Worm (Caenorhabditis elegans) whole organism, L4 larva: ENCODE results near the gene txt-2.
A peak's percentile ranks its signal among the peaks of the same experiment; 100 is the strongest.

Source experiments
- F44E2.7 ChIP-seq: fragments of 200-800 bp; sonication (Bioruptor generic); IDR thresholded peaks from 2 replicates; pipeline ENCODE4 v2.1.2; 2022; ENCODE audit warnings: missing genetic modification characterization, missing compliant biosample characterization
- ZK546.5 ChIP-seq, 2 experiments: sonication (generic microtip); optimal IDR thresholded peaks; 2 replicates each; lab custom pipeline; 2017; ENCODE audit warnings: missing biosample characterization in 2 of 2, missing genetic modification characterization in 2 of 2
- ama-1 ChIP-seq: fragments of 150-350 bp; optimal IDR thresholded peaks from 2 replicates; lab custom pipeline; 2014; ENCODE audit warnings: inconsistent platforms, mixed read lengths
- ceh-28 ChIP-seq: fragments of 150-350 bp; optimal IDR thresholded peaks from 2 replicates; lab custom pipeline; 2014; ENCODE audit warnings: missing biosample characterization, missing genetic modification reagents, missing genetic modification characterization
- ceh-32 ChIP-seq: sonication (generic microtip); optimal IDR thresholded peaks from 2 replicates; lab custom pipeline; 2016; ENCODE audit warnings: mild to moderate bottlenecking, missing genetic modification characterization, missing compliant biosample characterization; ENCODE audit not compliant: poor library complexity
- dpl-1 ChIP-seq: fragments of 150-350 bp; optimal IDR thresholded peaks from 2 replicates; lab custom pipeline; 2014; ENCODE audit warnings: missing biosample characterization, missing genetic modification reagents, missing genetic modification characterization
- fkh-10 ChIP-seq: fragments of 150-350 bp; optimal IDR thresholded peaks from 2 replicates; lab custom pipeline; 2014; ENCODE audit warnings: missing biosample characterization, missing genetic modification reagents, missing genetic modification characterization
- fos-1 ChIP-seq: fragments of 150-350 bp; optimal IDR thresholded peaks from 2 replicates; lab custom pipeline; 2014; ENCODE audit warnings: missing biosample characterization, missing genetic modification characterization
- lin-15B ChIP-seq: fragments of 150-350 bp; sonication (generic microtip); optimal IDR thresholded peaks from 3 replicates; lab custom pipeline; 2014; ENCODE audit warnings: missing biosample characterization, missing genetic modification characterization
- mep-1 ChIP-seq: fragments of 150-350 bp; sonication (generic microtip); optimal IDR thresholded peaks from 3 replicates; lab custom pipeline; 2014; ENCODE audit warnings: missing biosample characterization, missing genetic modification characterization
- nhr-11 ChIP-seq: fragments of 150-350 bp; optimal IDR thresholded peaks from 2 replicates; lab custom pipeline; 2014; ENCODE audit warnings: missing biosample characterization, missing genetic modification characterization
- unc-130 ChIP-seq: sonication (generic microtip); optimal IDR thresholded peaks from 2 replicates; lab custom pipeline; 2016; ENCODE audit warnings: missing genetic modification reagents, missing genetic modification characterization, missing compliant biosample characterization
- unc-62 ChIP-seq, 3 experiments: fragments of 150-350 bp in 1 of 3; sonication (generic microtip); optimal IDR thresholded peaks in 2 of 3; peaks in 1 of 3; 1 replicate in 1 of 3; 2 replicates in 2 of 3; lab custom pipeline; 2014 to 2017; ENCODE audit warnings: missing biosample characterization in 3 of 3, missing genetic modification characterization in 3 of 3, missing genetic modification reagents in 3 of 3, missing genotype in 1 of 3
- zfp-3 ChIP-seq: fragments of 200-800 bp; sonication (Bioruptor generic); conservative IDR thresholded peaks from 2 replicates; pipeline ENCODE4 v1.3.6; 2022; ENCODE audit warnings: missing genetic modification reagents, missing genetic modification characterization, missing compliant biosample characterization

- TF ChIP-seq lin-15B (tag; lab: Kevin White, UChicago) (no peak), ZK546.5 (tag; optimal IDR thresholded peaks at IDR 0.05; lab: Kevin White, UChicago) (no peak), ama-1 (lab: Kevin White, UChicago) (no peak), mep-1 (tag; lab: Kevin White, UChicago) (no peak), zfp-3 (GFP tag; lab: Robert Waterston, UW) (no peak), unc-130 (GFP tag; lab: Kevin White, UChicago) (no peak), F44E2.7 (GFP tag; lab: Robert Waterston, UW) (no peak), fkh-10 (no peak), nhr-11 (tag; lab: Kevin White, UChicago) (no peak), fos-1 (tag; lab: Kevin White, UChicago) (no peak), ceh-28 (tag; lab: Kevin White, UChicago) (no peak), unc-62 (GFP tag; optimal IDR thresholded peaks at IDR 0.05 in 1 of 2; lab: Kevin White, UChicago) (peak in 1 of 2 experiments; percentile 41), unc-62 (tag; optimal IDR thresholded peaks at IDR 0.05; lab: Kevin White, UChicago) (no peak), dpl-1 (no peak), ceh-32 (tag; lab: Kevin White, UChicago) (no peak)
These were observed 44.5 kb upstream of the txt-2 start for ce11 chrV:284808-285207.
